Worm (Caenorhabditis elegans): ENCODE results near the gene xpo-1.
A peak's percentile ranks its signal among the peaks of the same experiment; 100 is the strongest.

xpo-1 gene

DNA sequence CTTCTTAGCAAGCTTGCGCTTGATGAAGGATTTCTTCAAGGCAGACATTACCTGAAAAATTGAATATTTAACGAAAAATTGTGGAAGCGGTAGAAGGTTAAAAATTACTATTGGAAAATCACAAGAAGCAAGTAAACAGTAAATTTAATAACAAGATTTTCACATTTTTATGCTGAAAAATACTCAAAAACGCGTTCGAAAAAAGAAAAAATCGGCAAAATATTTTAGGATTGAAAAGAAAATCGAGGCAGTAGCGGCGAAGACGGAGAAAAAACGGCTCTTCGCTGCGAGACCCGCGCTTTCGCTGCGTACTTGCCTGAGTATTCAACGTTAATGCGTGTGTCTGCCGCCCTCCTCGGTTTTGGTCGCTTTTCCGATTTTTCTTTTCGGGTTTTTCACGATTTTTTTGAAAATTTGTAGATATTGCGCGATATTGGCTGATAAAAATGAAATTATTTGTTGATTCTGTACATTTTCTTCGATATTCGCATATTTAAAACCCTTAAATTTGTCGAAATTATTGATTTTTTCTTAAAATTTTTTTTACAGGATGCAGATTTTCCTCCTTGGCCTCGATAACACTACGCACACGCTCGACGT is 28.7 kb upstream of the xpo-1 start, which contains the start of the genes rpl-39 and rps-30 (continued):
- TF ChIP-seq F22D6.2 (tag; optimal IDR thresholded peaks at IDR 0.05), result no peak
- no peak for TF ChIP-seq Y79H2A.3 (GFP tag; conservative IDR thresholded peaks at IDR 0.05)
- TF ChIP-seq unc-62 (GFP tag; optimal IDR thresholded peaks at IDR 0.05), result peak; percentile 22
- TF ChIP-seq ztf-26 (tag; optimal IDR thresholded peaks at IDR 0.05), result peak; percentile 30
- no peak for TF ChIP-seq ztf-22 (GFP tag; optimal IDR thresholded peaks at IDR 0.05)
- peak; percentile 78 for TF ChIP-seq ceh-91 (GFP tag; IDR thresholded peaks at IDR 0.05)
- TF ChIP-seq nhr-179 (tag; optimal IDR thresholded peaks at IDR 0.05), result no peak
- TF ChIP-seq C06A6.2 (GFP tag; conservative IDR thresholded peaks at IDR 0.05), result no peak
- no peak for TF ChIP-seq ceh-40 (GFP tag; IDR thresholded peaks at IDR 0.05)
- TF ChIP-seq K12H6.12 (tag; optimal IDR thresholded peaks at IDR 0.05), result no peak
- TF ChIP-seq mes-4 (tag; optimal IDR thresholded peaks at IDR 0.05), result no peak
- peak; percentile 72 for TF ChIP-seq rcor-1 (GFP tag; IDR thresholded peaks at IDR 0.05)
- TF ChIP-seq F57C9.4 (tag; optimal IDR thresholded peaks at IDR 0.05), result no peak
- TF ChIP-seq F52B5.7 (tag; optimal IDR thresholded peaks at IDR 0.05), result no peak
- TF ChIP-seq mxl-1 (tag; optimal IDR thresholded peaks at IDR 0.05), result no peak
- no peak for TF ChIP-seq aptf-3 (GFP tag; IDR thresholded peaks at IDR 0.05)
- no peak for TF ChIP-seq Y56A3A.18 (GFP tag; IDR thresholded peaks at IDR 0.05)
- peak; percentile 24 for TF ChIP-seq efl-1 (GFP tag; optimal IDR thresholded peaks at IDR 0.05)
- TF ChIP-seq B0019.2 (GFP tag; conservative IDR thresholded peaks at IDR 0.05), result 0 out of 2 replicates have a peak, but pooled peaks have one; percentile 47
- no peak for TF ChIP-seq Y53F4B.3 (GFP tag; IDR thresholded peaks at IDR 0.05)
- TF ChIP-seq D2030.7 (GFP tag; IDR thresholded peaks at IDR 0.05), result peak; percentile 74
- TF ChIP-seq attf-3 (GFP tag; conservative IDR thresholded peaks at IDR 0.05), result 0 out of 2 replicates have a peak, but pooled peaks have one; percentile 27
- TF ChIP-seq Y95B8A.8 (GFP tag; IDR thresholded peaks at IDR 0.05), result no peak
- TF ChIP-seq ceh-100 (GFP tag; IDR thresholded peaks at IDR 0.05), result peak; percentile 42
- no peak for TF ChIP-seq ztf-18 (tag; optimal IDR thresholded peaks at IDR 0.05)
- no peak for TF ChIP-seq F37B4.10 (GFP tag; IDR thresholded peaks at IDR 0.05)
- TF ChIP-seq B0261.1 (tag; optimal IDR thresholded peaks at IDR 0.05), result no peak
- peak in 1 of 2 experiments; percentile 22 for TF ChIP-seq let-607 (tag; optimal IDR thresholded peaks at IDR 0.05)
- no peak for TF ChIP-seq him-1 (tag; optimal IDR thresholded peaks at IDR 0.05)
- no peak for TF ChIP-seq let-526 (GFP tag; IDR thresholded peaks at IDR 0.05)
- no peak for TF ChIP-seq ama-1 (optimal IDR thresholded peaks at IDR 0.05)
- no peak for TF ChIP-seq ama-1 (GFP tag; optimal IDR thresholded peaks at IDR 0.05)
- TF ChIP-seq zfh-2 (GFP tag; conservative IDR thresholded peaks at IDR 0.05), result peak; percentile 51; the same call in 1 of the 2 replicates
- no peak for TF ChIP-seq ets-4 (GFP tag; optimal IDR thresholded peaks at IDR 0.05)
- no peak for TF ChIP-seq sea-2 (GFP tag; IDR thresholded peaks at IDR 0.05)
- no peak for TF ChIP-seq ceh-58 (GFP tag; IDR thresholded peaks at IDR 0.05)
- peak; percentile 40 for TF ChIP-seq F49E8.2 (tag; optimal IDR thresholded peaks at IDR 0.05; ENCODE audit: insufficient read depth)
- peak; percentile 90 for TF ChIP-seq F23B12.7 (tag; optimal IDR thresholded peaks at IDR 0.05; ENCODE audit: insufficient read depth)
- TF ChIP-seq rec-8 (tag; optimal IDR thresholded peaks at IDR 0.05), result no peak
- TF ChIP-seq snpc-1.3 (tag; optimal IDR thresholded peaks at IDR 0.05; ENCODE audit: insufficient read depth), result peak; percentile 56
- no peak for TF ChIP-seq xnd-1 (tag; optimal IDR thresholded peaks at IDR 0.05)
- TF ChIP-seq ztf-3 (GFP tag; optimal IDR thresholded peaks at IDR 0.05), result no peak
- peak; percentile 56 for TF ChIP-seq tlf-1 (GFP tag; optimal IDR thresholded peaks at IDR 0.05)
- peak; percentile 59 for TF ChIP-seq ceh-27 (GFP tag; optimal IDR thresholded peaks at IDR 0.05)
- no peak for TF ChIP-seq hrde-1 (tag; optimal IDR thresholded peaks at IDR 0.05; ENCODE audit: borderline replicate concordance)
- no peak for TF ChIP-seq hmg-20 (GFP tag; IDR thresholded peaks at IDR 0.05)
- TF ChIP-seq F39B2.1 (GFP tag; IDR thresholded peaks at IDR 0.05), result no peak
- peak; percentile 71 for TF ChIP-seq lin-54 (GFP tag; optimal IDR thresholded peaks at IDR 0.05)
